Fruit fly (Drosophila melanogaster): ENCODE results near the gene Cpr72Ec.

The Cpr72Ec gene

dm6 chr3L:16367240-16367639, at the start of gene Cpr72Ec:
Gene Cpr72Ec (minus strand): TSS chr3L:16367340.
- TF ChIP-seq ey (GFP tag; optimal IDR thresholded peaks at IDR 0.05), result no peak
- TF ChIP-seq dsf (GFP tag; optimal IDR thresholded peaks at IDR 0.05; ENCODE audit: borderline replicate concordance), result no peak
- no peak for TF ChIP-seq Myc (optimal IDR thresholded peaks at IDR 0.05)
- no peak for TF ChIP-seq CG9705 (GFP tag; optimal IDR thresholded peaks at IDR 0.05)
- no peak for TF ChIP-seq Dfd (GFP tag; optimal IDR thresholded peaks at IDR 0.05)
- TF ChIP-seq sv (GFP tag; optimal IDR thresholded peaks at IDR 0.05), result no peak
- TF ChIP-seq fru (GFP tag; optimal IDR thresholded peaks at IDR 0.05), result no peak
- TF ChIP-seq h (GFP tag; optimal IDR thresholded peaks at IDR 0.05), result no peak
- TF ChIP-seq rgr (GFP tag; optimal IDR thresholded peaks at IDR 0.05), result no peak
- TF ChIP-seq GATAd (GFP tag; optimal IDR thresholded peaks at IDR 0.05), result no peak
- no peak for TF ChIP-seq br (GFP tag; optimal IDR thresholded peaks at IDR 0.05)
- TF ChIP-seq usp (GFP tag; optimal IDR thresholded peaks at IDR 0.05), result no peak
- no peak for TF ChIP-seq HLH106 (tag; optimal IDR thresholded peaks at IDR 0.05)

DNA sequence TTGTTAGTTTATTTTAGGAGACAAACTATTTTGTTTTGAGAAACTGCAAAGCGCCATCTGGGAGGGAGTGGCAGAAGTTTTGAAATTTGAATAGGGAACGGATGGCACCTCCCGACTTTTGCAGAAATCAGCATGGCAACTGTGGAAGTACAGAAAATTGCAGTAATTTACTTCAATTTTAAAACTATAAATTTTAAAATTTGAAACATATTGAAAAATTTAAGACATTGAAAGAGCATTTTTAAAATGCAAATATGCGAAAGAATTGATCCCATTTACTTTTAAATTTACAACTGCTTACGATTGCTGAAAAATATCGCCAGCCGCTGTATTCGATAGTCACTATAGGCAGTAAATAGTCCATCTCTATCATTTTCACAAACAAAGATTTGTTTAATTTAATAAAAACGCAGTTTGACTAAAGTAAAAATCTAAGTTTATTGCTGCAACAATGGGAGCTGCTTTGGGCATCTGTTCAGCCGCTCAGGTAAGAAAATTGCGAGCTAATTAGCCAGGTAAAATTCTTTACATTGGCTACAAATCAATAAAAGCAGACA, 45.3 kb upstream of the Cpr72Ec start, which contains the start of gene Serinc:
TSS of gene Serinc (plus strand) at position 329 of the 557 bp plus-strand sequence.
- no peak for TF ChIP-seq sage (GFP tag; optimal IDR thresholded peaks at IDR 0.05)
- TF ChIP-seq CG9705 (GFP tag; optimal IDR thresholded peaks at IDR 0.05), result no peak
- no peak for TF ChIP-seq HLH106 (tag; optimal IDR thresholded peaks at IDR 0.05)
- no peak for TF ChIP-seq Mio (GFP tag; optimal IDR thresholded peaks at IDR 0.05)
- TF ChIP-seq rgr (GFP tag; optimal IDR thresholded peaks at IDR 0.05), result peak; percentile 40
- TF ChIP-seq Vsx2 (GFP tag; optimal IDR thresholded peaks at IDR 0.05; ENCODE audit: partially characterized antibody), result no peak
- TF ChIP-seq Hr83 (GFP tag; optimal IDR thresholded peaks at IDR 0.05; ENCODE audit: poor library complexity, severe bottlenecking), result peak; percentile 5
- TF ChIP-seq dl (GFP tag; optimal IDR thresholded peaks at IDR 0.05; ENCODE audit: insufficient read depth in 1 of 2, partially characterized antibody in 2 of 2), result no peak
- TF ChIP-seq br (GFP tag; optimal IDR thresholded peaks at IDR 0.05), result no peak
- TF ChIP-seq GATAd (GFP tag; optimal IDR thresholded peaks at IDR 0.05), result peak; percentile 10
- no peak for TF ChIP-seq foxo (GFP tag; optimal IDR thresholded peaks at IDR 0.05)
- no peak for TF ChIP-seq CrebA (GFP tag; optimal IDR thresholded peaks at IDR 0.05; ENCODE audit: borderline replicate concordance)
- TF ChIP-seq CG32264 (GFP tag; optimal IDR thresholded peaks at IDR 0.05), result no peak
- TF ChIP-seq Hnf4 (GFP tag; optimal IDR thresholded peaks at IDR 0.05), result no peak
- no peak for TF ChIP-seq usp (GFP tag; optimal IDR thresholded peaks at IDR 0.05)
- TF ChIP-seq jim (GFP tag; optimal IDR thresholded peaks at IDR 0.05), result peak; percentile 12
- TF ChIP-seq ey (GFP tag; optimal IDR thresholded peaks at IDR 0.05), result peak; percentile 21
- TF ChIP-seq dmrt93B (GFP tag; optimal IDR thresholded peaks at IDR 0.05), result no peak
- TF ChIP-seq Rel (GFP tag; optimal IDR thresholded peaks at IDR 0.05), result no peak
- peak; percentile 10 for TF ChIP-seq Rel (tag; optimal IDR thresholded peaks at IDR 0.05)
- TF ChIP-seq N (GFP tag; optimal IDR thresholded peaks at IDR 0.05), result no peak
- TF ChIP-seq Dif (GFP tag; optimal IDR thresholded peaks at IDR 0.05; ENCODE audit: partially characterized antibody), result no peak
- no peak for TF ChIP-seq dsf (GFP tag; optimal IDR thresholded peaks at IDR 0.05; ENCODE audit: borderline replicate concordance)
- TF ChIP-seq psq (GFP tag; optimal IDR thresholded peaks at IDR 0.05), result peak; percentile 17
- TF ChIP-seq Hr78 (GFP tag; optimal IDR thresholded peaks at IDR 0.05), result no peak
- TF ChIP-seq sv (GFP tag; optimal IDR thresholded peaks at IDR 0.05), result peak; percentile 35
- TF ChIP-seq h (GFP tag; optimal IDR thresholded peaks at IDR 0.05), result peak; percentile 42
- no peak for TF ChIP-seq Dfd (GFP tag; optimal IDR thresholded peaks at IDR 0.05)
- no peak for TF ChIP-seq tai (GFP tag; optimal IDR thresholded peaks at IDR 0.05)
- TF ChIP-seq Abd-B (GFP tag; optimal IDR thresholded peaks at IDR 0.05), result no peak
- no peak for TF ChIP-seq Jra (GFP tag; optimal IDR thresholded peaks at IDR 0.05)
- no peak for TF ChIP-seq pan (optimal IDR thresholded peaks at IDR 0.05)
- peak; percentile 51 for TF ChIP-seq fru (GFP tag; optimal IDR thresholded peaks at IDR 0.05)
- no peak for TF ChIP-seq OdsH (GFP tag; optimal IDR thresholded peaks at IDR 0.05)
- peak; percentile 65 for TF ChIP-seq Myc (optimal IDR thresholded peaks at IDR 0.05)
- no peak for TF ChIP-seq brk (GFP tag; optimal IDR thresholded peaks at IDR 0.05)
- no peak for TF ChIP-seq lola (GFP tag; optimal IDR thresholded peaks at IDR 0.05)
- no peak for TF ChIP-seq Sp1 (GFP tag; optimal IDR thresholded peaks at IDR 0.05)
- peak; percentile 21 for TF ChIP-seq woc (GFP tag; optimal IDR thresholded peaks at IDR 0.05)

Data from whole organism, wandering third instar larva.